Fruit fly (Drosophila melanogaster) whole organism, embryonic: ENCODE results near the gene CenB1A.

Source experiments
- Asciz ChIP-seq: fragments of 200-800 bp; sonication (Bioruptor generic); optimal IDR thresholded peaks from 2 replicates; lab custom pipeline; 2017; ENCODE audit warnings: missing biosample characterization, mild to moderate bottlenecking, missing genetic modification characterization, missing genetic modification reagents
- Bteb2 ChIP-seq: fragments of 200-800 bp; sonication (Bioruptor generic); optimal IDR thresholded peaks from 2 replicates; lab custom pipeline; 2016; ENCODE audit warnings: missing biosample characterization, missing genetic modification characterization
- C15 ChIP-seq: fragments of 200-800 bp; sonication (Bioruptor generic); IDR thresholded peaks from 3 replicates; pipeline ENCODE4 v1.3.6; 2022; ENCODE audit warnings: missing biosample characterization, missing genetic modification characterization
- CG10267 ChIP-seq: fragments of 200-800 bp; sonication (Bioruptor generic); optimal IDR thresholded peaks from 2 replicates; lab custom pipeline; 2018; ENCODE audit warnings: missing biosample characterization, mild to moderate bottlenecking, missing genetic modification characterization, moderate library complexity
- CG10654 ChIP-seq: fragments of 200-800 bp; sonication (Bioruptor generic); optimal IDR thresholded peaks from 2 replicates; lab custom pipeline; 2016; ENCODE audit warnings: missing biosample characterization, missing genetic modification characterization
- CG12391 ChIP-seq: fragments of 200-800 bp; sonication (Bioruptor generic); optimal IDR thresholded peaks from 3 replicates; lab custom pipeline; 2018; ENCODE audit warnings: missing biosample characterization, mild to moderate bottlenecking, missing genetic modification characterization, moderate library complexity
- CG13424 ChIP-seq: fragments of 200-800 bp; sonication (Bioruptor generic); optimal IDR thresholded peaks from 2 replicates; lab custom pipeline; 2019; ENCODE audit warnings: missing biosample characterization, mild to moderate bottlenecking, missing genetic modification characterization, moderate library complexity
- CG14014 ChIP-seq: fragments of 200-800 bp; sonication (Bioruptor generic); IDR thresholded peaks from 2 replicates; pipeline ENCODE4 v1.3.6; 2022; ENCODE audit warnings: missing biosample characterization, missing genetic modification characterization
- CG14441 ChIP-seq: fragments of 200-800 bp; sonication (Bioruptor generic); IDR thresholded peaks from 2 replicates; pipeline ENCODE4 v1.3.6; 2022; ENCODE audit warnings: missing biosample characterization, missing genetic modification characterization
- CG15479 ChIP-seq: fragments of 200-800 bp; sonication (Bioruptor generic); optimal IDR thresholded peaks from 3 replicates; lab custom pipeline; 2019; ENCODE audit warnings: missing biosample characterization, mild to moderate bottlenecking, missing genetic modification characterization, moderate library complexity
- CG17385 ChIP-seq: fragments of 200-800 bp; sonication (Bioruptor generic); optimal IDR thresholded peaks from 3 replicates; lab custom pipeline; 2018; ENCODE audit warnings: missing biosample characterization, mild to moderate bottlenecking, missing genetic modification characterization
- CG17912 ChIP-seq: fragments of 200-800 bp; sonication (Bioruptor generic); optimal IDR thresholded peaks from 2 replicates; lab custom pipeline; 2018; ENCODE audit warnings: missing biosample characterization, mild to moderate bottlenecking, missing genetic modification characterization
- CG18619 ChIP-seq: fragments of 200-800 bp; sonication (Bioruptor generic); optimal IDR thresholded peaks from 3 replicates; lab custom pipeline; 2017; ENCODE audit warnings: missing biosample characterization, mild to moderate bottlenecking, missing genetic modification characterization
- CG2712 ChIP-seq: fragments of 200-800 bp; optimal IDR thresholded peaks from 3 replicates; lab custom pipeline; 2019; ENCODE audit warnings: missing biosample characterization, mild to moderate bottlenecking, missing genetic modification characterization, moderate library complexity
- CG3163 ChIP-seq: fragments of 200-800 bp; sonication (Bioruptor generic); optimal IDR thresholded peaks from 3 replicates; lab custom pipeline; 2016; ENCODE audit warnings: missing biosample characterization, missing genetic modification characterization
- CG43689 ChIP-seq: fragments of 200-800 bp; sonication (Bioruptor generic); IDR thresholded peaks from 2 replicates; pipeline ENCODE4 v1.3.6; 2022; ENCODE audit warnings: missing biosample characterization, missing genetic modification characterization
- CG4820 ChIP-seq: fragments of 200-800 bp; sonication (Bioruptor generic); optimal IDR thresholded peaks from 3 replicates; lab custom pipeline; 2016; ENCODE audit warnings: missing biosample characterization, missing genetic modification characterization
- CG7271 ChIP-seq: fragments of 200-800 bp; sonication (Bioruptor generic); optimal IDR thresholded peaks from 2 replicates; lab custom pipeline; 2018; ENCODE audit warnings: missing biosample characterization, mild to moderate bottlenecking, missing genetic modification characterization, moderate library complexity
- CG7357 ChIP-seq: fragments of 200-800 bp; sonication (Bioruptor generic); IDR thresholded peaks from 3 replicates; pipeline ENCODE4 v1.3.6; 2022; ENCODE audit warnings: missing biosample characterization, missing genetic modification characterization
- CG7372 ChIP-seq: fragments of 200-800 bp; sonication (Bioruptor generic); IDR thresholded peaks from 2 replicates; pipeline ENCODE4 v1.3.6; 2022; ENCODE audit warnings: missing biosample characterization, missing genetic modification characterization
- CG7786 ChIP-seq: fragments of 200-800 bp; sonication (Bioruptor generic); optimal IDR thresholded peaks from 2 replicates; lab custom pipeline; 2016; ENCODE audit warnings: missing biosample characterization, missing genetic modification characterization
- CG8290 ChIP-seq, 3 experiments: fragments of 200-800 bp; sonication (Bioruptor generic); optimal IDR thresholded peaks; 2 replicates each; lab custom pipeline; 2016 to 2019; ENCODE audit warnings: missing biosample characterization in 3 of 3, missing genetic modification characterization in 3 of 3, mild to moderate bottlenecking in 2 of 3, moderate library complexity in 1 of 3
- Dek ChIP-seq: fragments of 200-800 bp; sonication (Bioruptor generic); optimal IDR thresholded peaks from 3 replicates; lab custom pipeline; 2019; ENCODE audit warnings: missing biosample characterization, mild to moderate bottlenecking, missing genetic modification characterization, moderate library complexity
- Elba2 ChIP-seq: fragments of 200-800 bp; sonication (Bioruptor generic); optimal IDR thresholded peaks from 3 replicates; lab custom pipeline; 2016; ENCODE audit warnings: missing biosample characterization, missing genetic modification characterization
- Fer2 ChIP-seq: fragments of 200-800 bp; sonication (Bioruptor generic); optimal IDR thresholded peaks from 2 replicates; lab custom pipeline; 2018; ENCODE audit warnings: missing biosample characterization, mild to moderate bottlenecking, missing genetic modification characterization, moderate library complexity
- HmgZ ChIP-seq: fragments of 200-800 bp; sonication (Bioruptor generic); optimal IDR thresholded peaks from 2 replicates; lab custom pipeline; 2018; ENCODE audit warnings: missing biosample characterization, mild to moderate bottlenecking, missing genetic modification characterization
- Hr3 ChIP-seq: fragments of 200-800 bp; sonication (Bioruptor generic); optimal IDR thresholded peaks from 3 replicates; lab custom pipeline; 2016; ENCODE audit warnings: missing biosample characterization, missing genetic modification characterization
- Mad ChIP-seq: fragments of 200-800 bp; sonication (Bioruptor generic); optimal IDR thresholded peaks from 2 replicates; lab custom pipeline; 2016; ENCODE audit warnings: missing biosample characterization, missing genetic modification characterization
- Myb ChIP-seq: fragments of 200-800 bp; sonication (Bioruptor generic); optimal IDR thresholded peaks from 2 replicates; lab custom pipeline; 2016; ENCODE audit warnings: missing biosample characterization, missing genetic modification characterization
- Nf-YB ChIP-seq: fragments of 200-800 bp; sonication (Bioruptor generic); optimal IDR thresholded peaks from 3 replicates; lab custom pipeline; 2019; ENCODE audit warnings: missing biosample characterization, mild to moderate bottlenecking, missing genetic modification characterization, moderate library complexity
- NfI ChIP-seq: fragments of 200-800 bp; sonication (Bioruptor generic); optimal IDR thresholded peaks from 3 replicates; lab custom pipeline; 2018; ENCODE audit warnings: missing biosample characterization, mild to moderate bottlenecking, missing genetic modification characterization, moderate library complexity
- Oaz ChIP-seq: fragments of 200-800 bp; sonication (Bioruptor generic); IDR thresholded peaks from 2 replicates; pipeline ENCODE4 v1.3.6; 2022; ENCODE audit warnings: missing biosample characterization, missing genetic modification characterization
- Side ChIP-seq: fragments of 200-800 bp; sonication (Bioruptor generic); optimal IDR thresholded peaks from 2 replicates; lab custom pipeline; 2016; ENCODE audit warnings: missing biosample characterization, missing genetic modification characterization
- Sry-β ChIP-seq: fragments of 200-800 bp; sonication (Bioruptor generic); optimal IDR thresholded peaks from 2 replicates; lab custom pipeline; 2018; ENCODE audit warnings: missing biosample characterization, mild to moderate bottlenecking, missing genetic modification characterization, moderate library complexity
- bsh ChIP-seq, 2 experiments: fragments of 200-800 bp; sonication (Bioruptor generic); optimal IDR thresholded peaks; 2 replicates each; lab custom pipeline; 2017 to 2018; ENCODE audit warnings: mild to moderate bottlenecking in 2 of 2, missing biosample characterization in 2 of 2, missing genetic modification characterization in 2 of 2, moderate library complexity in 1 of 2
- chif ChIP-seq, 2 experiments: fragments of 200-800 bp; sonication (Bioruptor generic); optimal IDR thresholded peaks; 3 replicates each; lab custom pipeline; 2016; ENCODE audit warnings: missing biosample characterization in 2 of 2, missing genetic modification characterization in 2 of 2
- dmrt11E ChIP-seq: fragments of 200-800 bp; sonication (Bioruptor generic); optimal IDR thresholded peaks from 3 replicates; lab custom pipeline; 2018; ENCODE audit warnings: missing biosample characterization, mild to moderate bottlenecking, missing genetic modification characterization, moderate library complexity
- hkb ChIP-seq, 2 experiments: fragments of 200-800 bp in 1 of 2; fragments of >200 bp in 1 of 2; sonication (Bioruptor generic) in 1 of 2; IDR thresholded peaks in 1 of 2; optimal IDR thresholded peaks in 1 of 2; 2 replicates each; pipeline versions ENCODE4 v1.3.6 to Lab custom; 2017 to 2022; ENCODE audit warnings: missing biosample characterization in 1 of 2, missing genetic modification characterization in 1 of 2
- luna ChIP-seq: fragments of 200-800 bp; sonication (Bioruptor generic); optimal IDR thresholded peaks from 2 replicates; lab custom pipeline; 2016; ENCODE audit warnings: missing biosample characterization, missing genetic modification characterization
- mld ChIP-seq: fragments of 200-800 bp; sonication (Bioruptor generic); IDR thresholded peaks from 3 replicates; pipeline ENCODE4 v1.3.6; 2022; ENCODE audit warnings: missing biosample characterization, missing genetic modification characterization; ENCODE audit not compliant: partially characterized antibody
- nau ChIP-seq: fragments of 200-800 bp; sonication (Bioruptor generic); optimal IDR thresholded peaks from 3 replicates; lab custom pipeline; 2017; ENCODE audit warnings: missing biosample characterization, mild to moderate bottlenecking, missing genetic modification characterization, missing genetic modification reagents
- odd ChIP-seq: fragments of 200-800 bp; sonication (Bioruptor generic); optimal IDR thresholded peaks from 2 replicates; lab custom pipeline; 2017; ENCODE audit warnings: missing biosample characterization, mild to moderate bottlenecking, missing genetic modification characterization
- org-1 ChIP-seq: fragments of 200-800 bp; sonication (Bioruptor generic); optimal IDR thresholded peaks from 2 replicates; lab custom pipeline; 2017; ENCODE audit warnings: missing biosample characterization, missing genetic modification characterization
- pita ChIP-seq: fragments of 200-800 bp; sonication (Bioruptor generic); optimal IDR thresholded peaks from 2 replicates; lab custom pipeline; 2017; ENCODE audit warnings: missing biosample characterization, mild to moderate bottlenecking, missing genetic modification characterization
- pum ChIP-seq: fragments of 200-800 bp; sonication (Bioruptor generic); optimal IDR thresholded peaks from 2 replicates; lab custom pipeline; 2016; ENCODE audit warnings: missing biosample characterization, missing genetic modification characterization
- repo ChIP-seq: fragments of 200-800 bp; sonication (Bioruptor generic); optimal IDR thresholded peaks from 2 replicates; lab custom pipeline; 2016; ENCODE audit warnings: missing biosample characterization, missing genetic modification characterization
- scrt ChIP-seq: fragments of 200-800 bp; sonication (Bioruptor generic); optimal IDR thresholded peaks from 2 replicates; lab custom pipeline; 2018; ENCODE audit warnings: missing biosample characterization, mild to moderate bottlenecking, missing genetic modification characterization, moderate library complexity
- tio ChIP-seq: fragments of 200-800 bp; sonication (Bioruptor generic); optimal IDR thresholded peaks from 2 replicates; lab custom pipeline; 2017; ENCODE audit warnings: missing biosample characterization, missing genetic modification characterization, inconsistent platforms

CenB1A gene

DNA sequence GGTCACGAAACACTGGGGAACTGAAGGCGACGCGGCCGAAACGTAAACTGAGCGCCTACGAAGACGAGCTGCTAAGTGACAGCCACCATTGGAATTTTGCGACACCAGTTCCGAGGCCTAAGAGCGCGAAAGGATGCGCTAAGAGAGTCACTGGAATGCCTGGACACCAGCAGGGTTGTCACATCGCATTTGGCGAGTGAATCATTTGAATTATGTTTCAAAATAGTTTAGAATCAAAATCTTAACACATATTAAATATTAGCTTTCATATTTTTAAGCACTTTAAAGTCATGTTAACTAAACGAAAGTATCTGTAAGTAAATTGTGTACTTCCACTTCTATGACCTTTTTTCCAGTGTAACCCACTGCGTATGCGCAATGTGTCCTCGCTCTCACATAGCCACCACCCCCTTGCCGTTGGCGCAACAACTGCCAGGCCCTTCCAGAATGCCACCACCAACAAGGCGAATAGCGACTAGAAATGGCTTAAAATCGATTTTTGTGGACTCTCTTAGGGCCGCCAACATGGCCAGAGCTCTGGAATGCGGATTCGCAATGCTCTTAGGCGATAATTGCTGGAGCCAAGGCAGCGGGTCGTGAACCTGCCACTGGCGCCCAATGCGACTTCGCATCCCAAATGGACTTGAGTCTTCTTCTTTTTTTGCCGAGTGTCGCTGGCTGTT lies 5.4 kb upstream of the CenB1A start, which contains the start of gene Cow (continued):
- no peak for TF ChIP-seq CG7271 (tag; lab: Kevin White, UChicago)
- TF ChIP-seq CG7372 (GFP tag; lab: Robert Waterston, UW): peak; percentile 70
- TF ChIP-seq nau (GFP tag; lab: Kevin White, UChicago): peak; percentile 56
- peak; percentile 8 for TF ChIP-seq luna (GFP tag; lab: Kevin White, UChicago)
- TF ChIP-seq Myb: peak; percentile 32
- TF ChIP-seq Elba2 (GFP tag; lab: Kevin White, UChicago): no peak
- TF ChIP-seq Sry-β (GFP tag; lab: Kevin White, UChicago): no peak
- peak; percentile 68 for TF ChIP-seq CG14441 (GFP tag; lab: Robert Waterston, UW)
- peak; percentile 61 for TF ChIP-seq HmgZ (tag; lab: Kevin White, UChicago)
- TF ChIP-seq hkb (optimal IDR thresholded peaks at IDR 0.05; lab: Kevin White, UChicago): no peak
- TF ChIP-seq hkb (GFP tag; IDR thresholded peaks at IDR 0.05; lab: Robert Waterston, UW): peak; percentile 77
- peak in 1 of 2 experiments; percentile 46 for TF ChIP-seq chif (GFP tag; optimal IDR thresholded peaks at IDR 0.05; lab: Kevin White, UChicago)
- peak; percentile 36 for TF ChIP-seq Side (GFP tag; lab: Kevin White, UChicago)
- TF ChIP-seq CG7786 (GFP tag; lab: Kevin White, UChicago): peak; percentile 38
- TF ChIP-seq Hr3 (GFP tag; lab: Kevin White, UChicago): peak; percentile 49
- TF ChIP-seq CG10654 (GFP tag; lab: Kevin White, UChicago): peak; percentile 9
- no peak for TF ChIP-seq repo (GFP tag; lab: Kevin White, UChicago)
- TF ChIP-seq CG15479 (GFP tag; lab: Kevin White, UChicago): no peak
- no peak for TF ChIP-seq bsh (GFP tag; optimal IDR thresholded peaks at IDR 0.05; lab: Kevin White, UChicago)
- peak; percentile 43 for TF ChIP-seq tio (GFP tag; lab: Kevin White, UChicago)
- TF ChIP-seq scrt: peak; percentile 73
- peak; percentile 20 for TF ChIP-seq CG4820 (GFP tag; lab: Kevin White, UChicago)
- TF ChIP-seq Oaz (GFP tag; lab: Robert Waterston, UW): 0 out of 2 replicates have a peak, but pooled peaks have one; percentile 38
- peak; percentile 62 for TF ChIP-seq CG18619 (GFP tag; lab: Kevin White, UChicago)
- no peak for TF ChIP-seq odd (GFP tag; lab: Kevin White, UChicago)
- peak; percentile 65 for TF ChIP-seq CG13424 (tag; lab: Kevin White, UChicago)
- TF ChIP-seq C15 (GFP tag; lab: Robert Waterston, UW): 0 out of 3 replicates have a peak, but pooled peaks have one; percentile 49
- no peak for TF ChIP-seq pita
- peak; percentile 51 for TF ChIP-seq CG17385 (GFP tag; lab: Kevin White, UChicago)
- peak; percentile 44 for TF ChIP-seq CG2712 (tag; lab: Kevin White, UChicago)
- no peak for TF ChIP-seq mld (GFP tag; lab: Robert Waterston, UW)
- TF ChIP-seq Bteb2 (GFP tag; lab: Kevin White, UChicago): peak; percentile 54
- peak; percentile 56 for TF ChIP-seq org-1
- TF ChIP-seq CG7357 (GFP tag; lab: Robert Waterston, UW): no peak
- TF ChIP-seq CG8290 (GFP tag; optimal IDR thresholded peaks at IDR 0.05; lab: Kevin White, UChicago): no peak
- TF ChIP-seq CG8290 (tag; optimal IDR thresholded peaks at IDR 0.05; lab: Kevin White, UChicago): peak in 1 of 2 experiments; percentile 85
- peak; percentile 42 for TF ChIP-seq Asciz (GFP tag; lab: Kevin White, UChicago)
- peak; percentile 85 for TF ChIP-seq CG3163 (GFP tag; lab: Kevin White, UChicago)
- TF ChIP-seq Fer2 (tag; lab: Kevin White, UChicago): peak; percentile 27
- TF ChIP-seq Mad (GFP tag; lab: Kevin White, UChicago): peak; percentile 16
- peak; percentile 55 for TF ChIP-seq NfI
- no peak for TF ChIP-seq CG17912 (GFP tag; lab: Kevin White, UChicago)
- TF ChIP-seq CG10267 (tag; lab: Kevin White, UChicago): peak; percentile 13
- no peak for TF ChIP-seq dmrt11E (tag; lab: Kevin White, UChicago)
- TF ChIP-seq Nf-YB: peak; percentile 12
- TF ChIP-seq Dek (tag; lab: Kevin White, UChicago): peak; percentile 59
- peak; percentile 40; the same call in 1 of the 2 replicates for TF ChIP-seq CG43689 (GFP tag; lab: Robert Waterston, UW)
- peak; percentile 46 for TF ChIP-seq pum
- TF ChIP-seq CG14014: peak; percentile 82
- TF ChIP-seq CG12391 (tag; lab: Kevin White, UChicago): peak; percentile 62
